Fruit fly (Drosophila melanogaster) whole organism, prepupa: ENCODE measurements around the gene CG5342.

Experiments
- Blimp-1 ChIP-seq: fragments of 200-800 bp; sonication (Bioruptor generic); optimal IDR thresholded peaks from 3 replicates; lab custom pipeline; 2017; ENCODE audit warnings: missing biosample characterization, missing genetic modification characterization, mild to moderate bottlenecking, moderate library complexity, missing genetic modification reagents
- CG10631 ChIP-seq: fragments of 200-800 bp; sonication (Bioruptor generic); optimal IDR thresholded peaks from 2 replicates; lab custom pipeline; 2016; ENCODE audit warnings: missing biosample characterization, missing genetic modification characterization
- CG10669 ChIP-seq: fragments of 200-800 bp; sonication (Bioruptor generic); optimal IDR thresholded peaks from 3 replicates; lab custom pipeline; 2018; ENCODE audit warnings: missing biosample characterization, mild to moderate bottlenecking, missing genetic modification characterization, moderate library complexity
- CG11294 ChIP-seq: fragments of 200-800 bp; sonication (Bioruptor generic); IDR thresholded peaks from 2 replicates; pipeline ENCODE4 v1.3.6; 2022; ENCODE audit warnings: missing biosample characterization, missing genetic modification characterization
- CG11902 ChIP-seq: fragments of 200-800 bp; sonication (Bioruptor generic); optimal IDR thresholded peaks from 3 replicates; lab custom pipeline; 2016; ENCODE audit warnings: missing biosample characterization, missing genetic modification characterization
- CG15336 ChIP-seq: fragments of 200-800 bp; sonication (Bioruptor generic); IDR thresholded peaks from 2 replicates; pipeline ENCODE4 v1.3.6; 2022; ENCODE audit warnings: missing biosample characterization, missing genetic modification characterization
- CG1621 ChIP-seq: fragments of 200-800 bp; sonication (Bioruptor generic); optimal IDR thresholded peaks from 3 replicates; lab custom pipeline; 2018; ENCODE audit warnings: missing biosample characterization, mild to moderate bottlenecking, missing genetic modification characterization
- CG16779 ChIP-seq: fragments of 200-800 bp; sonication (Bioruptor generic); optimal IDR thresholded peaks from 3 replicates; lab custom pipeline; 2017; ENCODE audit warnings: missing biosample characterization, mild to moderate bottlenecking, missing genetic modification characterization
- CG31627 ChIP-seq: fragments of 200-800 bp; sonication (Bioruptor generic); optimal IDR thresholded peaks from 3 replicates; lab custom pipeline; 2016; ENCODE audit warnings: missing biosample characterization, missing genetic modification characterization
- CG32006 ChIP-seq: fragments of 200-800 bp; sonication (Bioruptor generic); optimal IDR thresholded peaks from 3 replicates; lab custom pipeline; 2017; ENCODE audit warnings: missing biosample characterization, mild to moderate bottlenecking, missing genetic modification characterization
- CG34406 ChIP-seq: fragments of 200-800 bp; sonication (Bioruptor generic); optimal IDR thresholded peaks from 3 replicates; lab custom pipeline; 2016; ENCODE audit warnings: missing biosample characterization, missing genetic modification characterization
- CG3919 ChIP-seq: fragments of 200-800 bp; sonication (Bioruptor generic); optimal IDR thresholded peaks from 3 replicates; lab custom pipeline; 2016; ENCODE audit warnings: missing biosample characterization, missing genetic modification characterization
- CG4318 ChIP-seq: fragments of 200-800 bp; sonication (Bioruptor generic); optimal IDR thresholded peaks from 3 replicates; lab custom pipeline; 2017; ENCODE audit warnings: missing biosample characterization, mild to moderate bottlenecking, missing genetic modification characterization
- CG6163 ChIP-seq: fragments of 200-800 bp; sonication (Bioruptor generic); IDR thresholded peaks from 3 replicates; pipeline ENCODE4 v1.3.6; 2022; ENCODE audit warnings: missing biosample characterization, missing genetic modification characterization
- CG6792 ChIP-seq: fragments of 200-800 bp; sonication (Bioruptor generic); optimal IDR thresholded peaks from 3 replicates; lab custom pipeline; 2016; ENCODE audit warnings: missing biosample characterization, missing genetic modification characterization
- CG6854 ChIP-seq: fragments of 200-800 bp; sonication (Bioruptor generic); optimal IDR thresholded peaks from 2 replicates; lab custom pipeline; 2017; ENCODE audit warnings: missing biosample characterization, mild to moderate bottlenecking, missing genetic modification characterization
- CG8119 ChIP-seq: fragments of 200-800 bp; sonication (Bioruptor generic); IDR thresholded peaks from 3 replicates; pipeline ENCODE4 v1.3.6; 2022; ENCODE audit warnings: missing biosample characterization, missing genetic modification characterization
- CG8319 ChIP-seq: fragments of 200-800 bp; sonication (Bioruptor generic); optimal IDR thresholded peaks from 3 replicates; lab custom pipeline; 2016; ENCODE audit warnings: missing biosample characterization, missing genetic modification characterization
- CG9139 ChIP-seq: fragments of 200-800 bp; sonication (Bioruptor generic); optimal IDR thresholded peaks from 3 replicates; lab custom pipeline; 2017; ENCODE audit warnings: missing biosample characterization, mild to moderate bottlenecking, missing genetic modification characterization
- Eip78C ChIP-seq: fragments of 200-800 bp; sonication (Bioruptor generic); peaks from one replicate; lab custom pipeline; 2016; ENCODE audit warnings: missing biosample characterization, missing genetic modification characterization
- Eip93F ChIP-seq: fragments of 200-800 bp; sonication (Bioruptor generic); optimal IDR thresholded peaks from 2 replicates; lab custom pipeline; 2016; ENCODE audit warnings: missing biosample characterization, mild to moderate bottlenecking, missing genetic modification characterization
- Ets21C ChIP-seq: fragments of 200-800 bp; sonication (Bioruptor generic); optimal IDR thresholded peaks from 3 replicates; lab custom pipeline; 2016; ENCODE audit warnings: missing biosample characterization, missing genetic modification characterization
- Ets96B ChIP-seq: fragments of 200-800 bp; optimal IDR thresholded peaks from 2 replicates; lab custom pipeline; 2019; ENCODE audit warnings: missing biosample characterization, mild to moderate bottlenecking, missing genetic modification characterization, moderate library complexity
- Gug ChIP-seq: fragments of 200-800 bp; sonication (Bioruptor generic); IDR thresholded peaks from 2 replicates; pipeline ENCODE4 v1.3.6; 2022; ENCODE audit warnings: missing biosample characterization, missing genetic modification characterization
- Hr38 ChIP-seq: sonication (Bioruptor generic); optimal IDR thresholded peaks from 2 replicates; lab custom pipeline; 2016; ENCODE audit warnings: missing biosample characterization, missing genetic modification characterization
- Hr39 ChIP-seq: fragments of 200-800 bp; sonication (Bioruptor generic); optimal IDR thresholded peaks from 2 replicates; lab custom pipeline; 2016; ENCODE audit warnings: missing biosample characterization, missing genetic modification characterization
- Hr4 ChIP-seq: fragments of 200-800 bp; sonication (Bioruptor generic); optimal IDR thresholded peaks from 3 replicates; lab custom pipeline; 2016; ENCODE audit warnings: missing biosample characterization, missing genetic modification characterization
- Lpt ChIP-seq: fragments of 200-800 bp; sonication (Bioruptor generic); optimal IDR thresholded peaks from 3 replicates; lab custom pipeline; 2016; ENCODE audit warnings: missing biosample characterization, missing genetic modification characterization
- Met ChIP-seq: fragments of 200-800 bp; sonication (Bioruptor generic); optimal IDR thresholded peaks from 3 replicates; lab custom pipeline; 2016; ENCODE audit warnings: missing biosample characterization, missing genetic modification characterization
- OdsH ChIP-seq: fragments of 200-800 bp; sonication (Bioruptor generic); optimal IDR thresholded peaks from 3 replicates; lab custom pipeline; 2016; ENCODE audit warnings: missing biosample characterization, missing genetic modification characterization
- Smox ChIP-seq: fragments of 200-800 bp; sonication (Bioruptor generic); optimal IDR thresholded peaks from 3 replicates; lab custom pipeline; 2016; ENCODE audit warnings: missing biosample characterization, missing genetic modification characterization
- Sox102F ChIP-seq: fragments of 200-800 bp; sonication (Bioruptor generic); optimal IDR thresholded peaks from 2 replicates; lab custom pipeline; 2016; ENCODE audit warnings: missing biosample characterization, mild to moderate bottlenecking, missing genetic modification characterization
- Sox14 ChIP-seq: fragments of 200-800 bp; sonication (Bioruptor generic); optimal IDR thresholded peaks from 3 replicates; lab custom pipeline; 2016; ENCODE audit warnings: missing biosample characterization, missing genetic modification characterization
- achi ChIP-seq: fragments of 200-800 bp; sonication (Bioruptor generic); optimal IDR thresholded peaks from 3 replicates; lab custom pipeline; 2016; ENCODE audit warnings: missing biosample characterization, missing genetic modification characterization
- acj6 ChIP-seq: fragments of 200-800 bp; sonication (Bioruptor generic); optimal IDR thresholded peaks from 3 replicates; lab custom pipeline; 2016; ENCODE audit warnings: missing biosample characterization, missing genetic modification characterization
- dac ChIP-seq: fragments of 200-800 bp; sonication (Bioruptor generic); optimal IDR thresholded peaks from 2 replicates; lab custom pipeline; 2017; ENCODE audit warnings: missing biosample characterization, mild to moderate bottlenecking, missing genetic modification characterization
- dsx ChIP-seq: fragments of 200-800 bp; optimal IDR thresholded peaks from 3 replicates; lab custom pipeline; 2019; ENCODE audit warnings: missing biosample characterization, mild to moderate bottlenecking, missing genetic modification characterization, moderate library complexity; ENCODE audit not compliant: poor library complexity, severe bottlenecking
- eg ChIP-seq: fragments of 200-800 bp; sonication (Bioruptor generic); IDR thresholded peaks from 3 replicates; pipeline ENCODE4 v1.3.6; 2022; ENCODE audit warnings: missing biosample characterization, missing genetic modification characterization
- esn ChIP-seq: fragments of 200-800 bp; sonication (Bioruptor generic); optimal IDR thresholded peaks from 2 replicates; lab custom pipeline; 2016; ENCODE audit warnings: missing biosample characterization, mild to moderate bottlenecking, missing genetic modification characterization, moderate library complexity
- fd59A ChIP-seq: fragments of 200-800 bp; sonication (Bioruptor generic); optimal IDR thresholded peaks from 2 replicates; lab custom pipeline; 2017; ENCODE audit warnings: missing biosample characterization, mild to moderate bottlenecking, missing genetic modification characterization, missing genetic modification reagents
- fkh ChIP-seq: fragments of 200-800 bp; sonication (Bioruptor generic); optimal IDR thresholded peaks from 3 replicates; lab custom pipeline; 2017; ENCODE audit warnings: missing biosample characterization, mild to moderate bottlenecking, missing genetic modification characterization, moderate library complexity
- lz ChIP-seq: fragments of 200-800 bp; sonication (Bioruptor generic); optimal IDR thresholded peaks from 3 replicates; lab custom pipeline; 2016; ENCODE audit warnings: missing biosample characterization, missing genetic modification characterization
- net ChIP-seq: fragments of 200-800 bp; sonication (Bioruptor generic); optimal IDR thresholded peaks from 3 replicates; lab custom pipeline; 2016; ENCODE audit warnings: missing biosample characterization, missing genetic modification characterization
- pdm3 ChIP-seq: fragments of 200-800 bp; sonication (Bioruptor generic); optimal IDR thresholded peaks from 3 replicates; lab custom pipeline; 2016; ENCODE audit warnings: missing biosample characterization, missing genetic modification characterization
- salr ChIP-seq, 2 experiments: fragments of 200-800 bp; sonication (Bioruptor generic); optimal IDR thresholded peaks; 3 replicates each; lab custom pipeline; 2016 to 2018; ENCODE audit warnings: missing biosample characterization in 2 of 2, missing genetic modification characterization in 2 of 2, mild to moderate bottlenecking in 1 of 2
- ss ChIP-seq, 2 experiments: fragments of 200-800 bp; sonication (Bioruptor generic); optimal IDR thresholded peaks; 2 replicates in 1 of 2; 3 replicates in 1 of 2; lab custom pipeline; 2017 to 2018; ENCODE audit warnings: mild to moderate bottlenecking in 2 of 2, missing biosample characterization in 2 of 2, missing genetic modification characterization in 2 of 2, moderate library complexity in 1 of 2
- svp ChIP-seq: fragments of 200-800 bp; sonication (Bioruptor generic); peaks from one replicate; lab custom pipeline; 2016; ENCODE audit warnings: missing biosample characterization, missing genetic modification characterization
- topi ChIP-seq: fragments of 200-800 bp; sonication (Bioruptor generic); optimal IDR thresholded peaks from 3 replicates; lab custom pipeline; 2016; ENCODE audit warnings: missing biosample characterization, missing genetic modification characterization
- vri ChIP-seq: fragments of 200-800 bp; sonication (Bioruptor generic); optimal IDR thresholded peaks from 3 replicates; lab custom pipeline; 2016; ENCODE audit warnings: missing biosample characterization, mild to moderate bottlenecking, missing genetic modification characterization

Gene CG5342

dm6 chr3R:11616219-11616618 lies 37.6 kb downstream of the CG5342 start (continued):
- no peak for TF ChIP-seq Lpt
- TF ChIP-seq fd59A (GFP tag; lab: Kevin White, UChicago): peak; percentile 20
- peak; percentile 17 for TF ChIP-seq Hr39 (GFP tag; lab: Kevin White, UChicago)
- peak; percentile 53 for TF ChIP-seq net (GFP tag; lab: Kevin White, UChicago)
- no peak for TF ChIP-seq CG8319 (GFP tag; lab: Kevin White, UChicago)
- no peak for TF ChIP-seq esn (GFP tag; lab: Kevin White, UChicago)
- peak; percentile 9 for TF ChIP-seq pdm3
- TF ChIP-seq Ets21C (GFP tag; lab: Kevin White, UChicago): no peak
- no peak for TF ChIP-seq CG11294 (GFP tag; lab: Robert Waterston, UW)
- no peak for TF ChIP-seq dsx (GFP tag; lab: Kevin White, UChicago)
- TF ChIP-seq CG11902 (GFP tag; lab: Kevin White, UChicago): no peak
- TF ChIP-seq Eip93F: no peak
- TF ChIP-seq CG31627 (GFP tag; lab: Kevin White, UChicago): no peak
- peak in 1 of 2 experiments; percentile 64 for TF ChIP-seq salr (GFP tag; optimal IDR thresholded peaks at IDR 0.05; lab: Kevin White, UChicago)
- no peak for TF ChIP-seq Sox102F
- TF ChIP-seq ss (GFP tag; optimal IDR thresholded peaks at IDR 0.05; lab: Kevin White, UChicago): no peak
- no peak for TF ChIP-seq dac (GFP tag; lab: Kevin White, UChicago)
- TF ChIP-seq CG3919 (GFP tag; lab: Kevin White, UChicago): peak; percentile 14
- no peak for TF ChIP-seq Sox14 (GFP tag; lab: Kevin White, UChicago)
- no peak for TF ChIP-seq CG6792 (GFP tag; lab: Kevin White, UChicago)
- no peak for TF ChIP-seq fkh (GFP tag; lab: Kevin White, UChicago)
- no peak for TF ChIP-seq CG1621 (tag; lab: Kevin White, UChicago)
- TF ChIP-seq CG10669 (GFP tag; lab: Kevin White, UChicago): peak; percentile 33
- TF ChIP-seq CG34406: no peak
- peak; percentile 26 for TF ChIP-seq achi (GFP tag; lab: Kevin White, UChicago)
- TF ChIP-seq CG10631: peak; percentile 21
- TF ChIP-seq Smox (GFP tag; lab: Kevin White, UChicago): peak; percentile 4
- TF ChIP-seq eg (GFP tag; lab: Robert Waterston, UW): no peak
- TF ChIP-seq CG4318: peak; percentile 35

- TF ChIP-seq vri (GFP tag; lab: Kevin White, UChicago) (no peak), Ets96B (tag; lab: Kevin White, UChicago) (peak; percentile 45), CG16779 (no peak), Hr4 (peak; percentile 55), fd59A (GFP tag; lab: Kevin White, UChicago) (peak; percentile 17), CG11294 (GFP tag; lab: Robert Waterston, UW) (no peak), CG6854 (GFP tag; lab: Kevin White, UChicago) (no peak), CG32006 (GFP tag; lab: Kevin White, UChicago) (peak; percentile 67), CG1621 (tag; lab: Kevin White, UChicago) (peak; percentile 10), acj6 (GFP tag; lab: Kevin White, UChicago) (peak; percentile 15), CG10669 (GFP tag; lab: Kevin White, UChicago) (peak; percentile 19), salr (GFP tag; optimal IDR thresholded peaks at IDR 0.05; lab: Kevin White, UChicago) (peak in 1 of 2 experiments; percentile 31), Gug (GFP tag; lab: Robert Waterston, UW) (no peak), CG34406 (no peak), CG6163 (peak; percentile 31; the same call in 1 of the 3 replicates), CG6792 (GFP tag; lab: Kevin White, UChicago) (peak; percentile 11), Hr38 (no peak), OdsH (GFP tag; lab: Kevin White, UChicago) (peak; percentile 4), fkh (GFP tag; lab: Kevin White, UChicago) (no peak), CG8119 (GFP tag; lab: Robert Waterston, UW) (peak; percentile 66; the same call in 2 of the 3 replicates), CG10631 (peak; percentile 51), CG8319 (GFP tag; lab: Kevin White, UChicago) (no peak), Eip78C (GFP tag; lab: Kevin White, UChicago) (peak; percentile 86), Blimp-1 (GFP tag; lab: Kevin White, UChicago) (no peak), pdm3 (peak; percentile 38), svp (no peak), lz (GFP tag; lab: Kevin White, UChicago) (no peak), Ets21C (GFP tag; lab: Kevin White, UChicago) (no peak), dsx (GFP tag; lab: Kevin White, UChicago) (no peak), Sox14 (GFP tag; lab: Kevin White, UChicago) (peak; percentile 44), achi (GFP tag; lab: Kevin White, UChicago) (peak; percentile 41), Met (GFP tag; lab: Kevin White, UChicago) (no peak), topi (no peak), CG9139 (no peak), CG15336 (peak; percentile 52)
Observed at dm6 chr3R:11617363-11617762, 38.7 kb downstream of the CG5342 start.
